Fruit fly (Drosophila melanogaster) whole organism, embryonic: Measurements from ENCODE around the gene RabX6.
A peak's percentile ranks its signal among the peaks of the same experiment; 100 is the strongest.

Experiments
- CG43689 ChIP-seq: fragments of 200-800 bp; sonication (Bioruptor generic); IDR thresholded peaks from 2 replicates; pipeline ENCODE4 v1.3.6; 2022; ENCODE audit warnings: missing biosample characterization, missing genetic modification characterization
- Camta ChIP-seq: fragments of 200-800 bp; sonication (Bioruptor generic); optimal IDR thresholded peaks from 2 replicates; lab custom pipeline; 2016; ENCODE audit warnings: missing biosample characterization, missing genetic modification characterization
- Gug ChIP-seq: fragments of 200-800 bp; sonication (Bioruptor generic); IDR thresholded peaks from 4 replicates; pipeline ENCODE4 v1.3.6; 2022; ENCODE audit warnings: missing biosample characterization, missing genetic modification characterization
- NK7.1 ChIP-seq: fragments of 200-800 bp; sonication (Bioruptor generic); optimal IDR thresholded peaks from 3 replicates; lab custom pipeline; 2016; ENCODE audit warnings: missing biosample characterization, missing genetic modification characterization
- Stat92E ChIP-seq, 3 experiments: fragments of >200 bp in 2 of 3; fragments of 200-800 bp in 1 of 3; sonication (Bioruptor generic) in 1 of 3; optimal IDR thresholded peaks; 2 replicates each; lab custom pipeline; 2017 to 2019; ENCODE audit warnings: missing biosample characterization in 3 of 3, missing genetic modification characterization in 3 of 3, mild to moderate bottlenecking in 1 of 3, moderate library complexity in 1 of 3
- ase ChIP-seq: fragments of 200-800 bp; sonication (Bioruptor generic); IDR thresholded peaks from 3 replicates; pipeline ENCODE4 v1.3.6; 2022; ENCODE audit warnings: missing biosample characterization, missing genetic modification characterization
- cwo ChIP-seq: fragments of 200-800 bp; sonication (Bioruptor generic); optimal IDR thresholded peaks from 3 replicates; lab custom pipeline; 2017; ENCODE audit warnings: missing biosample characterization, missing genetic modification characterization, mild to moderate bottlenecking, moderate library complexity, missing genetic modification reagents
- da ChIP-seq: fragments of 200-800 bp; sonication (Bioruptor generic); optimal IDR thresholded peaks from 2 replicates; lab custom pipeline; 2016; ENCODE audit warnings: missing biosample characterization, missing genetic modification characterization
- ems ChIP-seq: fragments of 200-800 bp; sonication (Bioruptor generic); optimal IDR thresholded peaks from 3 replicates; lab custom pipeline; 2016; ENCODE audit warnings: missing biosample characterization, missing genetic modification characterization
- grn ChIP-seq: fragments of 200-800 bp; sonication (Bioruptor generic); optimal IDR thresholded peaks from 3 replicates; lab custom pipeline; 2017; ENCODE audit warnings: missing biosample characterization, missing genetic modification characterization
- usp ChIP-seq: fragments of >200 bp; optimal IDR thresholded peaks from 2 replicates; lab custom pipeline; 2017; ENCODE audit warnings: missing biosample characterization, missing genetic modification characterization

- TF ChIP-seq ems (no peak), Gug (GFP tag; lab: Robert Waterston, UW) (0 out of 4 replicates have a peak, but pooled peaks have one; percentile 16), grn (peak; percentile 51), cwo (GFP tag; lab: Kevin White, UChicago) (no peak), ase (GFP tag; lab: Robert Waterston, UW) (no peak), Stat92E (GFP tag; optimal IDR thresholded peaks at IDR 0.05; lab: Kevin White, UChicago) (no peak), NK7.1 (GFP tag; lab: Kevin White, UChicago) (no peak), usp (GFP tag; lab: Kevin White, UChicago) (no peak), Camta (GFP tag; lab: Kevin White, UChicago) (no peak), da (GFP tag; lab: Kevin White, UChicago) (no peak), CG43689 (peak; percentile 30; the same call in 1 of the 2 replicates)
Observed at dm6 chr3L:642146-642864, 48.0 kb upstream of the RabX6 start.
